Fruit fly (Drosophila melanogaster): ENCODE data around the gene RpS13.

The RpS13 gene

dm6 chr2L:8403286-8404270, 39.1 kb upstream of the RpS13 start, which contains the start of gene emb (continued):
- TF ChIP-seq bcd (GFP tag; optimal IDR thresholded peaks at IDR 0.05) = peak; percentile 68
- TF ChIP-seq Opbp (GFP tag; IDR thresholded peaks at IDR 0.05; ENCODE audit: partially characterized antibody) = peak; percentile 96
- TF ChIP-seq NFAT (GFP tag; IDR thresholded peaks at IDR 0.05) = peak; percentile 58
- TF ChIP-seq CG10147 (GFP tag; optimal IDR thresholded peaks at IDR 0.05) = no peak
- TF ChIP-seq vvl (GFP tag; IDR thresholded peaks at IDR 0.05) = peak; percentile 55
- TF ChIP-seq CG3847 (GFP tag; IDR thresholded peaks at IDR 0.05) = peak; percentile 59
- no peak for TF ChIP-seq D (optimal IDR thresholded peaks at IDR 0.05)
- no peak for TF ChIP-seq D (GFP tag; optimal IDR thresholded peaks at IDR 0.05)
- TF ChIP-seq dysf (GFP tag; IDR thresholded peaks at IDR 0.05) = peak; percentile 57; the same call in 2 of the 3 replicates
- TF ChIP-seq sim (GFP tag; IDR thresholded peaks at IDR 0.05) = no peak
- peak; percentile 75 for TF ChIP-seq rib (GFP tag; IDR thresholded peaks at IDR 0.05)
- peak; percentile 13 for TF ChIP-seq cato (GFP tag; optimal IDR thresholded peaks at IDR 0.05; ENCODE audit: borderline replicate concordance)
- TF ChIP-seq dimm (GFP tag; IDR thresholded peaks at IDR 0.05) = no peak
- TF ChIP-seq CG8944 (GFP tag; optimal IDR thresholded peaks at IDR 0.05) = no peak
- no peak for TF ChIP-seq NK7.1 (GFP tag; optimal IDR thresholded peaks at IDR 0.05)
- peak; percentile 7 for TF ChIP-seq lbe (GFP tag; optimal IDR thresholded peaks at IDR 0.05)
- TF ChIP-seq eyg (GFP tag; optimal IDR thresholded peaks at IDR 0.05) = peak; percentile 29
- TF ChIP-seq Asciz (GFP tag; optimal IDR thresholded peaks at IDR 0.05) = no peak
- peak; percentile 25 for TF ChIP-seq CG9876 (GFP tag; optimal IDR thresholded peaks at IDR 0.05)
- no peak for TF ChIP-seq corto (GFP tag; optimal IDR thresholded peaks at IDR 0.05)
- no peak for TF ChIP-seq Side (GFP tag; optimal IDR thresholded peaks at IDR 0.05)
- TF ChIP-seq Hey (tag; optimal IDR thresholded peaks at IDR 0.05) = no peak
- TF ChIP-seq fu2 (GFP tag; optimal IDR thresholded peaks at IDR 0.05) = peak; percentile 64
- TF ChIP-seq CG10321 (GFP tag; IDR thresholded peaks at IDR 0.05) = no peak
- TF ChIP-seq dmrt99B (tag; optimal IDR thresholded peaks at IDR 0.05) = no peak
- no peak for TF ChIP-seq CG14050 (GFP tag; IDR thresholded peaks at IDR 0.05)
- no peak for TF ChIP-seq Aef1 (GFP tag; IDR thresholded peaks at IDR 0.05)
- TF ChIP-seq Doc3 (GFP tag; IDR thresholded peaks at IDR 0.05; ENCODE audit: partially characterized antibody) = peak; percentile 92
- no peak for TF ChIP-seq CG10274 (GFP tag; optimal IDR thresholded peaks at IDR 0.05)
- TF ChIP-seq HmgZ (tag; optimal IDR thresholded peaks at IDR 0.05) = peak; percentile 66
- no peak for TF ChIP-seq CG1832 (GFP tag; optimal IDR thresholded peaks at IDR 0.05)
- TF ChIP-seq Atf6 (GFP tag; IDR thresholded peaks at IDR 0.05) = peak; percentile 39; the same call in 1 of the 2 replicates
- peak; percentile 37; the same call in 1 of the 2 replicates for TF ChIP-seq CG11247 (GFP tag; IDR thresholded peaks at IDR 0.05)
- TF ChIP-seq Poxn (GFP tag; IDR thresholded peaks at IDR 0.05) = no peak
- peak; percentile 7 for TF ChIP-seq fd96Cb (tag; optimal IDR thresholded peaks at IDR 0.05)
- TF ChIP-seq CG14965 (GFP tag; optimal IDR thresholded peaks at IDR 0.05; ENCODE audit: borderline replicate concordance) = no peak
- TF ChIP-seq CG3995 (GFP tag; optimal IDR thresholded peaks at IDR 0.05) = peak; percentile 47
- no peak for TF ChIP-seq B-H1 (GFP tag; IDR thresholded peaks at IDR 0.05)
- peak; percentile 41 for TF ChIP-seq ems (GFP tag; optimal IDR thresholded peaks at IDR 0.05)
- TF ChIP-seq exex (tag; optimal IDR thresholded peaks at IDR 0.05) = no peak
- TF ChIP-seq chn (GFP tag; optimal IDR thresholded peaks at IDR 0.05) = peak; percentile 52
- no peak for TF ChIP-seq ap (GFP tag; IDR thresholded peaks at IDR 0.05)
- TF ChIP-seq zen (tag; optimal IDR thresholded peaks at IDR 0.05) = peak; percentile 77
- peak; percentile 57; the same call in 1 of the 2 replicates for TF ChIP-seq sob (GFP tag; IDR thresholded peaks at IDR 0.05)
- TF ChIP-seq twi (tag; optimal IDR thresholded peaks at IDR 0.05) = peak; percentile 40
- no peak for TF ChIP-seq CG15696 (tag; optimal IDR thresholded peaks at IDR 0.05)
- peak; percentile 80 for TF ChIP-seq Hmr (GFP tag; optimal IDR thresholded peaks at IDR 0.05)
- no peak for TF ChIP-seq Gug (GFP tag; IDR thresholded peaks at IDR 0.05)
- peak; percentile 46 for TF ChIP-seq shn (GFP tag; optimal IDR thresholded peaks at IDR 0.05)

All from whole organism, embryonic.